Worm (Caenorhabditis elegans): Measurements from ENCODE around the gene ndx-2.
A peak's percentile ranks its signal among the peaks of the same experiment; 100 is the strongest.

The ndx-2 gene

ce11 chrV:2673807-2674206 is 9.0 kb upstream of the ndx-2 start (continued):
- TF ChIP-seq ceh-20 (GFP tag; IDR thresholded peaks at IDR 0.05) (no peak), dmd-8 (GFP tag; IDR thresholded peaks at IDR 0.05) (peak; percentile 75), unc-130 (GFP tag; optimal IDR thresholded peaks at IDR 0.05) (peak; percentile 34), ctbp-1 (GFP tag; IDR thresholded peaks at IDR 0.05) (peak; percentile 51; the same call in 1 of the 2 replicates), arid-1 (GFP tag; conservative IDR thresholded peaks at IDR 0.05) (peak; percentile 55; the same call in 1 of the 2 replicates), mdl-1 (tag; optimal IDR thresholded peaks at IDR 0.05) (no peak), zfp-2 (tag; optimal IDR thresholded peaks at IDR 0.05) (no peak), gei-8 (GFP tag; optimal IDR thresholded peaks at IDR 0.05) (no peak), F49E8.2 (tag; optimal IDR thresholded peaks at IDR 0.05; ENCODE audit: borderline replicate concordance) (no peak), nhr-10 (tag; optimal IDR thresholded peaks at IDR 0.05) (no peak), D1046.2 (GFP tag; IDR thresholded peaks at IDR 0.05) (0 out of 2 replicates have a peak, but pooled peaks have one; percentile 39), pha-4 (GFP tag; IDR thresholded peaks at IDR 0.05) (peak; percentile 73), pha-4 (tag; optimal IDR thresholded peaks at IDR 0.05) (no peak), lir-3 (tag; optimal IDR thresholded peaks at IDR 0.05) (no peak), rbr-2 (tag; optimal IDR thresholded peaks at IDR 0.05) (peak; percentile 35), jun-1 (tag; optimal IDR thresholded peaks at IDR 0.05) (no peak), Y105C5A.15 (GFP tag; IDR thresholded peaks at IDR 0.05) (0 out of 2 replicates have a peak, but pooled peaks have one; percentile 26), ZK546.5 (tag; optimal IDR thresholded peaks at IDR 0.05) (no peak), aha-1 (tag) (no peak), mxl-2 (GFP tag; conservative IDR thresholded peaks at IDR 0.05) (no peak), nhr-77 (tag; optimal IDR thresholded peaks at IDR 0.05) (no peak), ztf-7 (tag; optimal IDR thresholded peaks at IDR 0.05) (no peak), php-3 (GFP tag; IDR thresholded peaks at IDR 0.05) (peak; percentile 57; the same call in 1 of the 2 replicates), mes-2 (tag; optimal IDR thresholded peaks at IDR 0.05; ENCODE audit: poor library complexity, severe bottlenecking) (peak; percentile 61), daf-19 (GFP tag; conservative IDR thresholded peaks at IDR 0.05) (no peak), attf-4 (tag; optimal IDR thresholded peaks at IDR 0.05) (no peak), nhr-11 (tag; optimal IDR thresholded peaks at IDR 0.05) (no peak), T26A8.4 (GFP tag; IDR thresholded peaks at IDR 0.05) (0 out of 2 replicates have a peak, but pooled peaks have one; percentile 21), lin-38 (GFP tag; IDR thresholded peaks at IDR 0.05) (peak; percentile 89), daf-16 (GFP tag; optimal IDR thresholded peaks at IDR 0.05) (peak in 1 of 2 experiments; percentile 20), daf-16 (tag; optimal IDR thresholded peaks at IDR 0.05) (peak; percentile 85), ceh-32 (tag; optimal IDR thresholded peaks at IDR 0.05; ENCODE audit: poor library complexity) (no peak), ztf-11 (tag; optimal IDR thresholded peaks at IDR 0.05) (no peak), lsy-2 (tag; optimal IDR thresholded peaks at IDR 0.05) (peak in 1 of 2 experiments; percentile 55), mep-1 (tag; optimal IDR thresholded peaks at IDR 0.05) (peak; percentile 33), nhr-41 (GFP tag; IDR thresholded peaks at IDR 0.05) (no peak), saeg-2 (GFP tag; IDR thresholded peaks at IDR 0.05) (no peak), tra-1 (GFP tag; IDR thresholded peaks at IDR 0.05) (no peak), lin-39 (tag; optimal IDR thresholded peaks at IDR 0.05) (no peak), zip-11 (GFP tag; IDR thresholded peaks at IDR 0.05) (no peak), lin-1 (GFP tag; IDR thresholded peaks at IDR 0.05) (peak; percentile 58; the same call in 1 of the 2 replicates), ama-1 (optimal IDR thresholded peaks at IDR 0.05) (no peak), tag-97 (GFP tag; IDR thresholded peaks at IDR 0.05) (no peak), nhr-111 (GFP tag; optimal IDR thresholded peaks at IDR 0.05) (no peak), daf-8 (GFP tag; IDR thresholded peaks at IDR 0.05) (no peak), lim-7 (GFP tag; IDR thresholded peaks at IDR 0.05) (peak; percentile 83), nhr-25 (tag; optimal IDR thresholded peaks at IDR 0.05; ENCODE audit: borderline replicate concordance, insufficient read depth) (no peak), F44E2.7 (GFP tag; IDR thresholded peaks at IDR 0.05) (no peak), Y75B8A.6 (GFP tag; IDR thresholded peaks at IDR 0.05) (0 out of 2 replicates have a peak, but pooled peaks have one; percentile 26), zag-1 (tag; optimal IDR thresholded peaks at IDR 0.05) (no peak), madf-9 (GFP tag; conservative IDR thresholded peaks at IDR 0.05) (peak; percentile 44; the same call in 1 of the 2 replicates), spr-3 (GFP tag; optimal IDR thresholded peaks at IDR 0.05) (no peak)
